Worm (Caenorhabditis elegans) whole organism, L2 larva: ENCODE results near the gene hex-1.

Experiments used
- egl-27 ChIP-seq: sonication (generic microtip); optimal IDR thresholded peaks from 3 replicates; lab custom pipeline; 2017; ENCODE audit warnings: missing biosample characterization, missing genetic modification reagents, missing genetic modification characterization
- lin-39 ChIP-seq: fragments of 150-350 bp; optimal IDR thresholded peaks from 2 replicates; lab custom pipeline; 2014; ENCODE audit warnings: missing biosample characterization, missing genetic modification reagents, missing genetic modification characterization

- TF ChIP-seq lin-39 (tag; lab: Kevin White, UChicago) (no peak), egl-27 (tag; lab: Kevin White, UChicago) (no peak)
Measured at ce11 chrX:2219006-2219405, 1.9 kb upstream of the hex-1 start.
